Fruit fly (Drosophila melanogaster): Measurements from ENCODE around the gene abd-A.

abd-A gene

dm6 chr3R:16837583-16838198, 7.8 kb upstream of the abd-A start (continued):
- no peak for TF ChIP-seq D (optimal IDR thresholded peaks at IDR 0.05)
- peak; percentile 47 for TF ChIP-seq D (GFP tag; optimal IDR thresholded peaks at IDR 0.05)
- no peak for TF ChIP-seq CG9215 (GFP tag; IDR thresholded peaks at IDR 0.05)
- peak; percentile 64 for TF ChIP-seq CG6689 (GFP tag; IDR thresholded peaks at IDR 0.05)
- TF ChIP-seq wdn (GFP tag; IDR thresholded peaks at IDR 0.05) = no peak
- TF ChIP-seq CG12769 (tag; optimal IDR thresholded peaks at IDR 0.05) = no peak
- TF ChIP-seq ftz-f1 (GFP tag; optimal IDR thresholded peaks at IDR 0.05) = no peak
- no peak for TF ChIP-seq al (GFP tag; IDR thresholded peaks at IDR 0.05)
- TF ChIP-seq HmgD (GFP tag; optimal IDR thresholded peaks at IDR 0.05) = no peak
- TF ChIP-seq NC2β (GFP tag; optimal IDR thresholded peaks at IDR 0.05) = no peak
- no peak for TF ChIP-seq pb (GFP tag; optimal IDR thresholded peaks at IDR 0.05)
- TF ChIP-seq dmrt11E (tag; optimal IDR thresholded peaks at IDR 0.05) = peak; percentile 82
- TF ChIP-seq CG10274 (GFP tag; optimal IDR thresholded peaks at IDR 0.05) = no peak
- no peak for TF ChIP-seq CG7928 (GFP tag; optimal IDR thresholded peaks at IDR 0.05)
- no peak for TF ChIP-seq Ssrp (tag; optimal IDR thresholded peaks at IDR 0.05)
- TF ChIP-seq CTCF (GFP tag; optimal IDR thresholded peaks at IDR 0.05) = no peak
- TF ChIP-seq grn (GFP tag; optimal IDR thresholded peaks at IDR 0.05) = no peak
- TF ChIP-seq CG14710 (tag; optimal IDR thresholded peaks at IDR 0.05) = peak; percentile 62
- no peak for TF ChIP-seq CG8765 (GFP tag; IDR thresholded peaks at IDR 0.05)
- TF ChIP-seq Fer2 (tag; optimal IDR thresholded peaks at IDR 0.05) = no peak
- 0 out of 2 replicates have a peak, but pooled peaks have one; percentile 21 for TF ChIP-seq wor (GFP tag; IDR thresholded peaks at IDR 0.05)
- TF ChIP-seq CG13624 (GFP tag; optimal IDR thresholded peaks at IDR 0.05) = no peak
- TF ChIP-seq Lpt (GFP tag; optimal IDR thresholded peaks at IDR 0.05) = no peak
- no peak for TF ChIP-seq HLH4C (GFP tag; IDR thresholded peaks at IDR 0.05; ENCODE audit: partially characterized antibody)
- no peak for TF ChIP-seq CG7745 (tag; optimal IDR thresholded peaks at IDR 0.05)
- TF ChIP-seq gfzf (GFP tag; optimal IDR thresholded peaks at IDR 0.05) = no peak
- no peak for TF ChIP-seq Fer1 (GFP tag; optimal IDR thresholded peaks at IDR 0.05)
- TF ChIP-seq Trl (optimal IDR thresholded peaks at IDR 0.05) = no peak
- TF ChIP-seq Trl (GFP tag; optimal IDR thresholded peaks at IDR 0.05) = no peak
- TF ChIP-seq Atf6 (GFP tag; IDR thresholded peaks at IDR 0.05) = no peak
- peak; percentile 31 for TF ChIP-seq CG12155 (GFP tag; optimal IDR thresholded peaks at IDR 0.05)
- TF ChIP-seq CG15696 (tag; optimal IDR thresholded peaks at IDR 0.05) = peak; percentile 72
- TF ChIP-seq sug (tag; optimal IDR thresholded peaks at IDR 0.05) = no peak
- no peak for TF ChIP-seq Kr (GFP tag; optimal IDR thresholded peaks at IDR 0.05)
- no peak for TF ChIP-seq CG3281 (GFP tag; optimal IDR thresholded peaks at IDR 0.05)
- TF ChIP-seq CG10543 (GFP tag; optimal IDR thresholded peaks at IDR 0.05) = no peak
- no peak for TF ChIP-seq pnt (GFP tag; optimal IDR thresholded peaks at IDR 0.05)
- no peak for TF ChIP-seq chn (GFP tag; optimal IDR thresholded peaks at IDR 0.05)
- TF ChIP-seq Neu2 (GFP tag; optimal IDR thresholded peaks at IDR 0.05; ENCODE audit: borderline replicate concordance) = no peak
- peak; percentile 28 for TF ChIP-seq tin (GFP tag; optimal IDR thresholded peaks at IDR 0.05)
- no peak for TF ChIP-seq wek (GFP tag; optimal IDR thresholded peaks at IDR 0.05)
- no peak for TF ChIP-seq CG18011 (GFP tag; optimal IDR thresholded peaks at IDR 0.05)
- TF ChIP-seq Mrtf (GFP tag; IDR thresholded peaks at IDR 0.05) = no peak
- TF ChIP-seq gem (tag; optimal IDR thresholded peaks at IDR 0.05) = peak; percentile 79
- TF ChIP-seq Hand (GFP tag; optimal IDR thresholded peaks at IDR 0.05) = no peak
- peak; percentile 26 for TF ChIP-seq CG12659 (GFP tag; optimal IDR thresholded peaks at IDR 0.05)
- peak; percentile 36 for TF ChIP-seq CG1602 (GFP tag; optimal IDR thresholded peaks at IDR 0.05)
- peak; percentile 39 for TF ChIP-seq ATbp (GFP tag; optimal IDR thresholded peaks at IDR 0.05)
- no peak for TF ChIP-seq CG4328 (GFP tag; optimal IDR thresholded peaks at IDR 0.05)
- peak; percentile 60; the same call in 1 of the 3 replicates for TF ChIP-seq zfh1 (GFP tag; IDR thresholded peaks at IDR 0.05)
- TF ChIP-seq CG9932 (GFP tag; IDR thresholded peaks at IDR 0.05) = no peak
- TF ChIP-seq sd (tag; optimal IDR thresholded peaks at IDR 0.05) = peak; percentile 14
